Worm (Caenorhabditis elegans) whole organism, L4/young adult: Measurements from ENCODE around the gene irld-38.

Source experiments
- dao-5 ChIP-seq: sonication (generic microtip); optimal IDR thresholded peaks from 2 replicates; lab custom pipeline; 2016; ENCODE audit warnings: missing genotype, missing genetic modification characterization, moderate library complexity, missing compliant biosample characterization
- him-1 ChIP-seq: sonication (generic microtip); optimal IDR thresholded peaks from 2 replicates; lab custom pipeline; 2016; ENCODE audit warnings: missing genotype, missing genetic modification reagents, missing genetic modification characterization, missing compliant biosample characterization

ce11 chrV:3038058-3038457 lies 5.8 kb upstream of the irld-38 start:
- no peak for TF ChIP-seq dao-5
- TF ChIP-seq him-1 = no peak
